Fruit fly (Drosophila melanogaster) whole organism, embryonic: ENCODE data around the gene Pstk.

Experiments
- B-H1 ChIP-seq: fragments of 200-800 bp; sonication (Bioruptor generic); IDR thresholded peaks from 3 replicates; pipeline ENCODE4 v1.3.6; 2022; ENCODE audit warnings: missing biosample characterization, missing genetic modification characterization
- Bgb ChIP-seq: fragments of 200-800 bp; sonication (Bioruptor generic); IDR thresholded peaks from 2 replicates; pipeline ENCODE4 v1.3.6; 2022; ENCODE audit warnings: missing biosample characterization, missing genetic modification characterization; ENCODE audit not compliant: partially characterized antibody
- CG11456 ChIP-seq: fragments of 200-800 bp; sonication (Bioruptor generic); IDR thresholded peaks from 3 replicates; pipeline ENCODE4 v1.3.6; 2022; ENCODE audit warnings: missing biosample characterization, missing genetic modification characterization
- CG11696 ChIP-seq: fragments of 200-800 bp; sonication (Bioruptor generic); IDR thresholded peaks from 2 replicates; pipeline ENCODE4 v1.3.6; 2022; ENCODE audit warnings: missing biosample characterization, missing genetic modification characterization
- CG12071 ChIP-seq: fragments of 200-800 bp; sonication (Bioruptor generic); optimal IDR thresholded peaks from 3 replicates; lab custom pipeline; 2018; ENCODE audit warnings: missing biosample characterization, mild to moderate bottlenecking, missing genetic modification characterization
- CG13624 ChIP-seq: fragments of 200-800 bp; sonication (Bioruptor generic); optimal IDR thresholded peaks from 2 replicates; lab custom pipeline; 2016; ENCODE audit warnings: missing biosample characterization, missing genetic modification characterization
- CG14667 ChIP-seq: fragments of 200-800 bp; sonication (Bioruptor generic); IDR thresholded peaks from 2 replicates; pipeline ENCODE4 v1.3.6; 2022; ENCODE audit warnings: missing biosample characterization, missing genetic modification characterization
- CG17612 ChIP-seq: fragments of 200-800 bp; sonication (Bioruptor generic); IDR thresholded peaks from 2 replicates; pipeline ENCODE4 v1.3.6; 2022; ENCODE audit warnings: missing biosample characterization, missing genetic modification characterization
- CG1792 ChIP-seq: fragments of 200-800 bp; sonication (Bioruptor generic); optimal IDR thresholded peaks from 2 replicates; lab custom pipeline; 2016; ENCODE audit warnings: missing biosample characterization, missing genetic modification characterization
- CG2875 ChIP-seq: fragments of 200-800 bp; sonication (Bioruptor generic); optimal IDR thresholded peaks from 2 replicates; lab custom pipeline; 2017; ENCODE audit warnings: missing biosample characterization, mild to moderate bottlenecking, missing genetic modification characterization, missing genetic modification reagents
- CG34376 ChIP-seq: fragments of 200-800 bp; sonication (Bioruptor generic); optimal IDR thresholded peaks from 2 replicates; lab custom pipeline; 2018; ENCODE audit warnings: missing biosample characterization, mild to moderate bottlenecking, missing genetic modification characterization
- CG42726 ChIP-seq: fragments of 200-800 bp; sonication (Bioruptor generic); IDR thresholded peaks from 2 replicates; pipeline ENCODE4 v1.3.6; 2022; ENCODE audit warnings: missing biosample characterization, missing genetic modification characterization; ENCODE audit not compliant: partially characterized antibody
- CG4360 ChIP-seq: fragments of 200-800 bp; sonication (Bioruptor generic); IDR thresholded peaks from 2 replicates; pipeline ENCODE4 v1.3.6; 2022; ENCODE audit warnings: missing biosample characterization, missing genetic modification characterization
- CG4820 ChIP-seq: fragments of 200-800 bp; sonication (Bioruptor generic); optimal IDR thresholded peaks from 3 replicates; lab custom pipeline; 2016; ENCODE audit warnings: missing biosample characterization, missing genetic modification characterization
- CG6254 ChIP-seq: fragments of 200-800 bp; sonication (Bioruptor generic); optimal IDR thresholded peaks from 3 replicates; lab custom pipeline; 2017; ENCODE audit warnings: mild to moderate bottlenecking, missing biosample characterization, missing genetic modification reagents, missing genetic modification characterization
- CG7357 ChIP-seq: fragments of 200-800 bp; sonication (Bioruptor generic); IDR thresholded peaks from 3 replicates; pipeline ENCODE4 v1.3.6; 2022; ENCODE audit warnings: missing biosample characterization, missing genetic modification characterization
- CG7556 ChIP-seq: fragments of 200-800 bp; sonication (Bioruptor generic); optimal IDR thresholded peaks from 2 replicates; lab custom pipeline; 2017; ENCODE audit warnings: missing biosample characterization, mild to moderate bottlenecking, missing genetic modification characterization
- CG8290 ChIP-seq, 3 experiments: fragments of 200-800 bp; sonication (Bioruptor generic); optimal IDR thresholded peaks; 2 replicates each; lab custom pipeline; 2016 to 2019; ENCODE audit warnings: missing biosample characterization in 3 of 3, missing genetic modification characterization in 3 of 3, mild to moderate bottlenecking in 2 of 3, moderate library complexity in 1 of 3
- CG9797 ChIP-seq: fragments of 200-800 bp; sonication (Bioruptor generic); optimal IDR thresholded peaks from 3 replicates; lab custom pipeline; 2018; ENCODE audit warnings: missing biosample characterization, mild to moderate bottlenecking, missing genetic modification characterization
- Dbx ChIP-seq: fragments of 200-800 bp; sonication (Bioruptor generic); IDR thresholded peaks from 3 replicates; pipeline ENCODE4 v1.3.6; 2022; ENCODE audit warnings: missing biosample characterization, missing genetic modification characterization
- Doc3 ChIP-seq: fragments of 200-800 bp; sonication (Bioruptor generic); IDR thresholded peaks from 3 replicates; pipeline ENCODE4 v1.3.6; 2022; ENCODE audit warnings: missing biosample characterization, missing genetic modification characterization; ENCODE audit not compliant: partially characterized antibody
- HmgD ChIP-seq: fragments of 200-800 bp; sonication (Bioruptor generic); optimal IDR thresholded peaks from 3 replicates; lab custom pipeline; 2016; ENCODE audit warnings: missing biosample characterization, missing genetic modification characterization
- Hmr ChIP-seq: fragments of 200-800 bp; sonication (Bioruptor generic); optimal IDR thresholded peaks from 3 replicates; lab custom pipeline; 2017; ENCODE audit warnings: mild to moderate bottlenecking, missing biosample characterization, missing genetic modification reagents, missing genetic modification characterization
- Lhr ChIP-seq: fragments of 200-800 bp; sonication (Bioruptor generic); optimal IDR thresholded peaks from 3 replicates; lab custom pipeline; 2017; ENCODE audit warnings: mild to moderate bottlenecking, missing biosample characterization, missing genetic modification reagents, missing genetic modification characterization
- Lim3 ChIP-seq: fragments of 200-800 bp; sonication (Bioruptor generic); IDR thresholded peaks from 2 replicates; pipeline ENCODE4 v1.3.6; 2022; ENCODE audit warnings: missing biosample characterization, missing genetic modification characterization
- Med ChIP-seq: fragments of 200-800 bp; sonication (Bioruptor generic); peaks from one replicate; lab custom pipeline; 2016; ENCODE audit warnings: missing biosample characterization, missing genetic modification characterization, mild to moderate bottlenecking, inconsistent platforms, moderate library complexity
- Nf-YA ChIP-seq: fragments of 200-800 bp; sonication (Bioruptor generic); IDR thresholded peaks from 2 replicates; pipeline ENCODE4 v1.3.6; 2022; ENCODE audit warnings: missing biosample characterization, missing genetic modification characterization
- Oli ChIP-seq: fragments of 200-800 bp; sonication (Bioruptor generic); optimal IDR thresholded peaks from 2 replicates; lab custom pipeline; 2018; ENCODE audit warnings: missing biosample characterization, mild to moderate bottlenecking, missing genetic modification characterization, moderate library complexity
- Ptx1 ChIP-seq: fragments of 200-800 bp; sonication (Bioruptor generic); IDR thresholded peaks from 2 replicates; pipeline ENCODE4 v1.3.6; 2022; ENCODE audit warnings: missing biosample characterization, missing genetic modification characterization
- Side ChIP-seq: fragments of 200-800 bp; sonication (Bioruptor generic); optimal IDR thresholded peaks from 2 replicates; lab custom pipeline; 2016; ENCODE audit warnings: missing biosample characterization, missing genetic modification characterization
- Stat92E ChIP-seq, 3 experiments: fragments of >200 bp in 2 of 3; fragments of 200-800 bp in 1 of 3; sonication (Bioruptor generic) in 1 of 3; optimal IDR thresholded peaks; 2 replicates each; lab custom pipeline; 2017 to 2019; ENCODE audit warnings: missing biosample characterization in 3 of 3, missing genetic modification characterization in 3 of 3, mild to moderate bottlenecking in 1 of 3, moderate library complexity in 1 of 3
- Tbp ChIP-seq: fragments of >200 bp; optimal IDR thresholded peaks from 2 replicates; lab custom pipeline; 2018; ENCODE audit warnings: missing biosample characterization, missing genetic modification characterization
- Usf ChIP-seq: fragments of 200-800 bp; sonication (Bioruptor generic); optimal IDR thresholded peaks from 2 replicates; lab custom pipeline; 2017; ENCODE audit warnings: missing genotype, missing biosample characterization, missing genetic modification characterization
- Xrp1 ChIP-seq: fragments of 200-800 bp; sonication (Bioruptor generic); IDR thresholded peaks from 2 replicates; pipeline ENCODE4 v1.3.6; 2022; ENCODE audit warnings: missing biosample characterization, missing genetic modification characterization
- bcd ChIP-seq: fragments of 200-800 bp; sonication (Bioruptor generic); optimal IDR thresholded peaks from 2 replicates; lab custom pipeline; 2017; ENCODE audit warnings: missing biosample characterization, mild to moderate bottlenecking, missing genetic modification characterization
- btn ChIP-seq: fragments of 200-800 bp; sonication (Bioruptor generic); optimal IDR thresholded peaks from 2 replicates; lab custom pipeline; 2016; ENCODE audit warnings: missing biosample characterization, missing genetic modification characterization
- cad ChIP-seq: fragments of >200 bp; optimal IDR thresholded peaks from 2 replicates; lab custom pipeline; 2017; ENCODE audit warnings: missing biosample characterization, missing genetic modification characterization
- dpn ChIP-seq, 2 experiments: fragments of 200-800 bp; sonication (Bioruptor generic); optimal IDR thresholded peaks; 3 replicates each; lab custom pipeline; 2016; ENCODE audit warnings: missing biosample characterization in 2 of 2, missing genetic modification characterization in 2 of 2
- fd3F ChIP-seq: fragments of 200-800 bp; sonication (Bioruptor generic); optimal IDR thresholded peaks from 2 replicates; lab custom pipeline; 2018; ENCODE audit warnings: missing biosample characterization, mild to moderate bottlenecking, missing genetic modification characterization, moderate library complexity
- ftz-f1 ChIP-seq: fragments of 200-800 bp; sonication (Bioruptor generic); optimal IDR thresholded peaks from 2 replicates; lab custom pipeline; 2016; ENCODE audit warnings: missing biosample characterization, missing genetic modification characterization
- gcm2 ChIP-seq: fragments of 200-800 bp; sonication (Bioruptor generic); optimal IDR thresholded peaks from 2 replicates; lab custom pipeline; 2016; ENCODE audit warnings: missing biosample characterization, missing genetic modification characterization
- gsb-n ChIP-seq: fragments of 200-800 bp; sonication (Bioruptor generic); optimal IDR thresholded peaks from 3 replicates; lab custom pipeline; 2018; ENCODE audit warnings: missing biosample characterization, mild to moderate bottlenecking, missing genetic modification characterization
- jing ChIP-seq: fragments of 200-800 bp; sonication (Bioruptor generic); optimal IDR thresholded peaks from 2 replicates; lab custom pipeline; 2018; ENCODE audit warnings: missing biosample characterization, mild to moderate bottlenecking, missing genetic modification characterization
- mld ChIP-seq: fragments of 200-800 bp; sonication (Bioruptor generic); IDR thresholded peaks from 3 replicates; pipeline ENCODE4 v1.3.6; 2022; ENCODE audit warnings: missing biosample characterization, missing genetic modification characterization; ENCODE audit not compliant: partially characterized antibody
- nerfin-1 ChIP-seq: fragments of 200-800 bp; sonication (Bioruptor generic); optimal IDR thresholded peaks from 3 replicates; lab custom pipeline; 2019; ENCODE audit warnings: missing biosample characterization, mild to moderate bottlenecking, missing genetic modification characterization, moderate library complexity
- nom ChIP-seq: fragments of 200-800 bp; sonication (Bioruptor generic); optimal IDR thresholded peaks from 2 replicates; lab custom pipeline; 2017; ENCODE audit warnings: missing biosample characterization, missing genetic modification characterization, mild to moderate bottlenecking, moderate library complexity, missing genetic modification reagents
- otp ChIP-seq: fragments of 200-800 bp; sonication (Bioruptor generic); IDR thresholded peaks from 3 replicates; pipeline ENCODE4, ENCODE4 v1.3.6; 2022; ENCODE audit warnings: missing biosample characterization, missing genetic modification characterization
- slbo ChIP-seq: fragments of 200-800 bp; sonication (Bioruptor generic); IDR thresholded peaks from 2 replicates; pipeline ENCODE4 v1.3.6; 2022; ENCODE audit warnings: missing biosample characterization, missing genetic modification characterization
- sqz ChIP-seq: fragments of 200-800 bp; sonication (Bioruptor generic); optimal IDR thresholded peaks from 3 replicates; lab custom pipeline; 2018; ENCODE audit warnings: missing biosample characterization, mild to moderate bottlenecking, missing genetic modification characterization
- tup ChIP-seq: fragments of 200-800 bp; sonication (Bioruptor generic); optimal IDR thresholded peaks from 2 replicates; lab custom pipeline; 2016; ENCODE audit warnings: missing biosample characterization, mild to moderate bottlenecking, missing genetic modification characterization, moderate library complexity
- yki ChIP-seq: fragments of >200 bp; optimal IDR thresholded peaks from 3 replicates; lab custom pipeline; 2018

Gene Pstk

DNA sequence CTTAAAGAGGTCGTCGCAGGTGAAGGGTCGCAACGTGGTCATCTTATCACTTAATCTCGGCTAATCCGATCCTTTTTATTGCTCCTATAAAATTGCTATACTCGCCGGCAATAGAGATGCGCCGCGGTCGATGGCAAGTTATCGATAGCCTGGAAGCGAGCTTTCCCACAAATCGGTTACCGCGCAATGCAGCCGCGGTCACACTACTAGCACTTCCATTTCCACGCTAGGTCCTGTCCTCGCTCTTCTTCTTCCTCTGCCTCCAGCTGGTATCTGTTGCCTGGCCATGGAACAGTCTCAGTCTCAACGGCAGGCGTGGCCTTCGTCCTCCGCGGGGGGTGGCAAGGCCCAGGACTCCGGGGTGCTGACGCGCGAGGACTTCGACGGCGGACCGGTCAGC lies 4.6 kb upstream of the Pstk start, which contains the start of the genes Naa20A and MKP-4 (continued):
- no peak for TF ChIP-seq btn (GFP tag; lab: Kevin White, UChicago)
- TF ChIP-seq CG14667 (GFP tag; lab: Robert Waterston, UW) = no peak
- TF ChIP-seq CG11696 = peak; percentile 52; the same call in 1 of the 2 replicates
- no peak for TF ChIP-seq Tbp (GFP tag; lab: Kevin White, UChicago)
- no peak for TF ChIP-seq Stat92E (GFP tag; optimal IDR thresholded peaks at IDR 0.05; lab: Kevin White, UChicago)
- no peak for TF ChIP-seq CG1792
- TF ChIP-seq slbo = no peak
- no peak for TF ChIP-seq CG6254 (GFP tag; lab: Kevin White, UChicago)
- TF ChIP-seq Lhr (GFP tag; lab: Kevin White, UChicago) = no peak
- no peak for TF ChIP-seq gsb-n (tag; lab: Kevin White, UChicago)
- peak; percentile 58; the same call in 1 of the 3 replicates for TF ChIP-seq Doc3 (GFP tag; lab: Robert Waterston, UW)
- TF ChIP-seq CG8290 (GFP tag; optimal IDR thresholded peaks at IDR 0.05; lab: Kevin White, UChicago) = no peak
- TF ChIP-seq CG8290 (tag; optimal IDR thresholded peaks at IDR 0.05; lab: Kevin White, UChicago) = no peak
- TF ChIP-seq Bgb = peak; percentile 77; the same call in 1 of the 2 replicates
- no peak for TF ChIP-seq Xrp1 (GFP tag; lab: Robert Waterston, UW)
- TF ChIP-seq Nf-YA = no peak
- peak; percentile 31 for TF ChIP-seq CG13624 (GFP tag; lab: Kevin White, UChicago)
- TF ChIP-seq CG12071 = no peak
- no peak for TF ChIP-seq CG2875 (GFP tag; lab: Kevin White, UChicago)
- TF ChIP-seq Med = peak; percentile 87
- TF ChIP-seq CG17612 = no peak
- TF ChIP-seq tup (GFP tag; lab: Kevin White, UChicago) = no peak
- no peak for TF ChIP-seq dpn (GFP tag; optimal IDR thresholded peaks at IDR 0.05; lab: Kevin White, UChicago)
- TF ChIP-seq nerfin-1 (tag; lab: Kevin White, UChicago) = peak; percentile 38
- TF ChIP-seq gcm2 (GFP tag; lab: Kevin White, UChicago) = no peak
- no peak for TF ChIP-seq CG11456 (GFP tag; lab: Robert Waterston, UW)
- TF ChIP-seq CG4360 = no peak
- TF ChIP-seq fd3F (GFP tag; lab: Kevin White, UChicago) = no peak
- TF ChIP-seq CG7556 = no peak
- TF ChIP-seq Dbx (GFP tag; lab: Robert Waterston, UW) = no peak
- TF ChIP-seq jing = no peak
- TF ChIP-seq CG42726 (GFP tag; lab: Robert Waterston, UW) = peak; percentile 46; the same call in 1 of the 2 replicates
- TF ChIP-seq HmgD (GFP tag; lab: Kevin White, UChicago) = no peak
- TF ChIP-seq Hmr (GFP tag; lab: Kevin White, UChicago) = no peak
- peak; percentile 68 for TF ChIP-seq ftz-f1
- no peak for TF ChIP-seq Lim3
- TF ChIP-seq CG7357 = no peak
- TF ChIP-seq yki (lab: Kevin White, UChicago) = no peak
- TF ChIP-seq CG9797 (GFP tag; lab: Kevin White, UChicago) = peak; percentile 83
- TF ChIP-seq B-H1 = no peak
- no peak for TF ChIP-seq Oli (tag; lab: Kevin White, UChicago)
- peak; percentile 76; the same call in 2 of the 3 replicates for TF ChIP-seq mld (GFP tag; lab: Robert Waterston, UW)
- TF ChIP-seq cad (GFP tag; lab: Kevin White, UChicago) = no peak
- no peak for TF ChIP-seq Side (GFP tag; lab: Kevin White, UChicago)
- no peak for TF ChIP-seq Usf (GFP tag; lab: Kevin White, UChicago)
- TF ChIP-seq CG34376 (GFP tag; lab: Kevin White, UChicago) = peak; percentile 14
- TF ChIP-seq bcd (GFP tag; lab: Kevin White, UChicago) = no peak
- TF ChIP-seq sqz (GFP tag; lab: Kevin White, UChicago) = no peak
- no peak for TF ChIP-seq CG4820
- no peak for TF ChIP-seq nom (GFP tag; lab: Kevin White, UChicago)
- TF ChIP-seq Ptx1 (GFP tag; lab: Robert Waterston, UW) = no peak
- TF ChIP-seq otp (GFP tag; lab: Robert Waterston, UW) = no peak
